Fruit fly (Drosophila melanogaster) whole organism, embryonic: ENCODE data around the gene CG31740.

Experiments used
- CG6813 ChIP-seq: fragments of 200-800 bp; sonication (Bioruptor generic); optimal IDR thresholded peaks from 2 replicates; lab custom pipeline; 2017; ENCODE audit warnings: missing biosample characterization, missing genetic modification characterization, mild to moderate bottlenecking, moderate library complexity, missing genetic modification reagents
- CG8478 ChIP-seq: fragments of >200 bp; optimal IDR thresholded peaks from 2 replicates; lab custom pipeline; 2018
- Mes4 ChIP-seq: fragments of 200-800 bp; sonication (Bioruptor generic); optimal IDR thresholded peaks from 2 replicates; lab custom pipeline; 2016; ENCODE audit warnings: missing biosample characterization, missing genetic modification characterization
- kah ChIP-seq: fragments of 200-800 bp; sonication (Bioruptor generic); optimal IDR thresholded peaks from 2 replicates; lab custom pipeline; 2018; ENCODE audit warnings: missing biosample characterization, mild to moderate bottlenecking, missing genetic modification characterization

- TF ChIP-seq kah (GFP tag; lab: Kevin White, UChicago) (no peak), CG8478 (lab: Kevin White, UChicago) (no peak), Mes4 (GFP tag; lab: Kevin White, UChicago) (no peak), CG6813 (GFP tag; lab: Kevin White, UChicago) (no peak)
Measured at dm6 chr2L:17960214-17960613, 48.5 kb upstream of the CG31740 start.
